Fruit fly (Drosophila melanogaster) whole organism, prepupa: ENCODE data around the gene Ten-a.
"Not testable (repeated sequence)": the region's sequence is repeated elsewhere in the genome, so short reads cannot be mapped to it uniquely, and the experiment has no call there.

Experiments
- Blimp-1 ChIP-seq: fragments of 200-800 bp; sonication (Bioruptor generic); optimal IDR thresholded peaks from 3 replicates; lab custom pipeline; 2017; ENCODE audit warnings: missing biosample characterization, missing genetic modification characterization, mild to moderate bottlenecking, moderate library complexity, missing genetic modification reagents
- CG10669 ChIP-seq: fragments of 200-800 bp; sonication (Bioruptor generic); optimal IDR thresholded peaks from 3 replicates; lab custom pipeline; 2018; ENCODE audit warnings: missing biosample characterization, mild to moderate bottlenecking, missing genetic modification characterization, moderate library complexity
- CG11762 ChIP-seq: fragments of 200-800 bp; sonication (Bioruptor generic); optimal IDR thresholded peaks from 3 replicates; lab custom pipeline; 2016; ENCODE audit warnings: missing biosample characterization, missing genetic modification characterization; ENCODE audit not compliant: insufficient read depth
- CG11902 ChIP-seq: fragments of 200-800 bp; sonication (Bioruptor generic); optimal IDR thresholded peaks from 3 replicates; lab custom pipeline; 2016; ENCODE audit warnings: missing biosample characterization, missing genetic modification characterization
- CG16779 ChIP-seq: fragments of 200-800 bp; sonication (Bioruptor generic); optimal IDR thresholded peaks from 3 replicates; lab custom pipeline; 2017; ENCODE audit warnings: missing biosample characterization, mild to moderate bottlenecking, missing genetic modification characterization
- CG3032 ChIP-seq: fragments of 200-800 bp; optimal IDR thresholded peaks from 2 replicates; lab custom pipeline; 2019; ENCODE audit warnings: missing biosample characterization, mild to moderate bottlenecking, missing genetic modification characterization, moderate library complexity
- CG31627 ChIP-seq: fragments of 200-800 bp; sonication (Bioruptor generic); optimal IDR thresholded peaks from 3 replicates; lab custom pipeline; 2016; ENCODE audit warnings: missing biosample characterization, missing genetic modification characterization
- CG32006 ChIP-seq: fragments of 200-800 bp; sonication (Bioruptor generic); optimal IDR thresholded peaks from 3 replicates; lab custom pipeline; 2017; ENCODE audit warnings: missing biosample characterization, mild to moderate bottlenecking, missing genetic modification characterization
- CG34406 ChIP-seq: fragments of 200-800 bp; sonication (Bioruptor generic); optimal IDR thresholded peaks from 3 replicates; lab custom pipeline; 2016; ENCODE audit warnings: missing biosample characterization, missing genetic modification characterization
- CG3919 ChIP-seq: fragments of 200-800 bp; sonication (Bioruptor generic); optimal IDR thresholded peaks from 3 replicates; lab custom pipeline; 2016; ENCODE audit warnings: missing biosample characterization, missing genetic modification characterization
- CG6276 ChIP-seq: fragments of 200-800 bp; sonication (Bioruptor generic); optimal IDR thresholded peaks from 2 replicates; lab custom pipeline; 2017; ENCODE audit warnings: missing biosample characterization, mild to moderate bottlenecking, missing genetic modification characterization
- CG6808 ChIP-seq: fragments of 200-800 bp; sonication (Bioruptor generic); optimal IDR thresholded peaks from 3 replicates; lab custom pipeline; 2017; ENCODE audit warnings: missing biosample characterization, missing genetic modification characterization, mild to moderate bottlenecking, moderate library complexity, missing genetic modification reagents
- CG8319 ChIP-seq: fragments of 200-800 bp; sonication (Bioruptor generic); optimal IDR thresholded peaks from 3 replicates; lab custom pipeline; 2016; ENCODE audit warnings: missing biosample characterization, missing genetic modification characterization
- CG8632 ChIP-seq: fragments of 200-800 bp; sonication (Bioruptor generic); optimal IDR thresholded peaks from 3 replicates; lab custom pipeline; 2016; ENCODE audit warnings: missing biosample characterization, missing genetic modification characterization
- CG9139 ChIP-seq: fragments of 200-800 bp; sonication (Bioruptor generic); optimal IDR thresholded peaks from 3 replicates; lab custom pipeline; 2017; ENCODE audit warnings: missing biosample characterization, mild to moderate bottlenecking, missing genetic modification characterization
- Eip75B ChIP-seq: fragments of 200-800 bp; sonication (Bioruptor generic); optimal IDR thresholded peaks from 3 replicates; lab custom pipeline; 2016; ENCODE audit warnings: missing biosample characterization, missing genetic modification characterization
- Eip78C ChIP-seq: fragments of 200-800 bp; sonication (Bioruptor generic); peaks from one replicate; lab custom pipeline; 2016; ENCODE audit warnings: missing biosample characterization, missing genetic modification characterization
- Ets21C ChIP-seq: fragments of 200-800 bp; sonication (Bioruptor generic); optimal IDR thresholded peaks from 3 replicates; lab custom pipeline; 2016; ENCODE audit warnings: missing biosample characterization, missing genetic modification characterization
- Hr38 ChIP-seq: sonication (Bioruptor generic); optimal IDR thresholded peaks from 2 replicates; lab custom pipeline; 2016; ENCODE audit warnings: missing biosample characterization, missing genetic modification characterization
- Hr39 ChIP-seq: fragments of 200-800 bp; sonication (Bioruptor generic); optimal IDR thresholded peaks from 2 replicates; lab custom pipeline; 2016; ENCODE audit warnings: missing biosample characterization, missing genetic modification characterization
- Met ChIP-seq: fragments of 200-800 bp; sonication (Bioruptor generic); optimal IDR thresholded peaks from 3 replicates; lab custom pipeline; 2016; ENCODE audit warnings: missing biosample characterization, missing genetic modification characterization
- OdsH ChIP-seq: fragments of 200-800 bp; sonication (Bioruptor generic); optimal IDR thresholded peaks from 3 replicates; lab custom pipeline; 2016; ENCODE audit warnings: missing biosample characterization, missing genetic modification characterization
- Smox ChIP-seq: fragments of 200-800 bp; sonication (Bioruptor generic); optimal IDR thresholded peaks from 3 replicates; lab custom pipeline; 2016; ENCODE audit warnings: missing biosample characterization, missing genetic modification characterization
- achi ChIP-seq: fragments of 200-800 bp; sonication (Bioruptor generic); optimal IDR thresholded peaks from 3 replicates; lab custom pipeline; 2016; ENCODE audit warnings: missing biosample characterization, missing genetic modification characterization
- cyc ChIP-seq: fragments of 200-800 bp; sonication (Bioruptor generic); optimal IDR thresholded peaks from 3 replicates; lab custom pipeline; 2016; ENCODE audit warnings: missing biosample characterization, missing genetic modification characterization
- dsx ChIP-seq: fragments of 200-800 bp; optimal IDR thresholded peaks from 3 replicates; lab custom pipeline; 2019; ENCODE audit warnings: missing biosample characterization, mild to moderate bottlenecking, missing genetic modification characterization, moderate library complexity; ENCODE audit not compliant: poor library complexity, severe bottlenecking
- eg ChIP-seq: fragments of 200-800 bp; sonication (Bioruptor generic); IDR thresholded peaks from 3 replicates; pipeline ENCODE4 v1.3.6; 2022; ENCODE audit warnings: missing biosample characterization, missing genetic modification characterization
- fd85E ChIP-seq: fragments of 200-800 bp; sonication (Bioruptor generic); optimal IDR thresholded peaks from 3 replicates; lab custom pipeline; 2016; ENCODE audit warnings: missing biosample characterization, missing genetic modification characterization
- pdm3 ChIP-seq: fragments of 200-800 bp; sonication (Bioruptor generic); optimal IDR thresholded peaks from 3 replicates; lab custom pipeline; 2016; ENCODE audit warnings: missing biosample characterization, missing genetic modification characterization
- spab ChIP-seq: fragments of 200-800 bp; sonication (Bioruptor generic); optimal IDR thresholded peaks from 2 replicates; lab custom pipeline; 2017; ENCODE audit warnings: missing biosample characterization, mild to moderate bottlenecking, missing genetic modification characterization, missing genetic modification reagents
- ss ChIP-seq, 2 experiments: fragments of 200-800 bp; sonication (Bioruptor generic); optimal IDR thresholded peaks; 2 replicates in 1 of 2; 3 replicates in 1 of 2; lab custom pipeline; 2017 to 2018; ENCODE audit warnings: mild to moderate bottlenecking in 2 of 2, missing biosample characterization in 2 of 2, missing genetic modification characterization in 2 of 2, moderate library complexity in 1 of 2
- svp ChIP-seq: fragments of 200-800 bp; sonication (Bioruptor generic); peaks from one replicate; lab custom pipeline; 2016; ENCODE audit warnings: missing biosample characterization, missing genetic modification characterization
- topi ChIP-seq: fragments of 200-800 bp; sonication (Bioruptor generic); optimal IDR thresholded peaks from 3 replicates; lab custom pipeline; 2016; ENCODE audit warnings: missing biosample characterization, missing genetic modification characterization

Gene Ten-a

DNA sequence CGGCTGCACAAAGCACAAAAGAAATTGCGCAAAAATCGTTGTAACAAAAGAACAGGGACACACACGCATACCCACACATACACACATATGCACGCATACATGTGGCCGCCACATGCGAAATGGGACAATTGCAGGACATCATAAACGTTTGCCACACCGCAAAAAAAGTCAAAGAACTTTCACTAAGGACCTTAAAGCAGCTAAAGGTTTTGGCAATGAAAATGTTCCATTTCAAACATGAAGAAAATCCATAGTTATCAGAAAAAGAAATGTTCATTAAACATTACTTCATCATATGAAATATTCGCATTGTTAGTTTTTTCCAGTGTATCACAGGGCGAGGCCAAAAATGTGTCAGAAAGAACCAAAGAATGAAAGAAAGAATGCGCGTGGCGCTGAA is 38.7 kb downstream of the Ten-a start:
- TF ChIP-seq Eip78C (peak; percentile 53), topi (GFP tag; lab: Kevin White, UChicago) (peak; percentile 2), Met (GFP tag; lab: Kevin White, UChicago) (peak; percentile 2), CG16779 (tag; lab: Kevin White, UChicago) (no peak), Eip75B (no peak), cyc (GFP tag; lab: Kevin White, UChicago) (peak; percentile 10), svp (peak; percentile 60)
- TF ChIP-seq, all 60 proteins: peak for 5

DNA sequence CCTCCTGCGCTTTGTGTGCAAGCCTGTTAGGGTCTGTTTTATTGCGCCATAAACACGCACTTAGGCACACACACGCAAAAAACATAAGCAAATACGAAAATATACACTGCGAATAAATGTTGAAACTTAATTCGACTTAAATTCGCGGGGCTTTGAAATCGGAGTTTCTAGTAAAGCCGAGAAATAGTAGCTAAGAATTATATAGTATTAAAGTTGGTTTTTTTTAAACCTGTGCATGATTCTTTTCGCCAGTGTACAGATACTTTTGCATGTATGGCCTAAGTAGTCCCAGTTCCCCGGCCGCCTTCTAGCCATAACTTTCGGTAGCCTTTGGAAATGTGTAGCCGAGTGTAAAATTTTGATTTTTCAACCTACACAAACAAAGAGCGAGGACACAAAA is 40.9 kb downstream of the Ten-a start:
- TF ChIP-seq ss (GFP tag; optimal IDR thresholded peaks at IDR 0.05; lab: Kevin White, UChicago) (no peak), CG32006 (GFP tag; lab: Kevin White, UChicago) (no peak), Eip78C (peak; percentile 40), Hr39 (peak; percentile 2), Smox (GFP tag; lab: Kevin White, UChicago) (no peak), CG10669 (GFP tag; lab: Kevin White, UChicago) (no peak)

DNA sequence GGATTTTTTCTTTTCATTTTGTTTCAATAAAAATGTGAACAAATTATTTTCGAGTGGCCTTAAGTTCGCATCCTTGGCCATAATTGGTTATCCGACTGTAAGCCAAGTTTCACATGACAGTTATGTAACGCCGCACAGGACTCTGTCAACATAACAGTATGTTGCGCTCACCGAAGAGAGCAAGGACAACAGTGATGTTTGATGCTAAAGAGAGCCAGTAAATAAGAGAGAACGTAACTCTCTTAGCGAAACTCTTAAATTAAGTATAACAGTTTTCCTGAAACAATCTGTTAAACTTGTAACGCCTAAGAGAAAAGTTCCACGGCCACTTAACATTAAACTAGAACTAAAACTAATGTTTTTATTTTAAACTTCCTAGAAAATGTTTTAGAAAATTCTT is 42.2 kb downstream of the Ten-a start:
- TF ChIP-seq topi (GFP tag; lab: Kevin White, UChicago) (no peak), achi (GFP tag; lab: Kevin White, UChicago) (no peak), CG3032 (no peak), CG8319 (GFP tag; lab: Kevin White, UChicago) (no peak), svp (no peak), eg (no peak), ss (GFP tag; optimal IDR thresholded peaks at IDR 0.05; lab: Kevin White, UChicago) (no peak), CG6276 (GFP tag; lab: Kevin White, UChicago) (no peak), CG31627 (GFP tag; lab: Kevin White, UChicago) (no peak), Blimp-1 (no peak), spab (GFP tag; lab: Kevin White, UChicago) (no peak), CG3919 (GFP tag; lab: Kevin White, UChicago) (no peak), CG11902 (GFP tag; lab: Kevin White, UChicago) (no peak), CG34406 (GFP tag; lab: Kevin White, UChicago) (no peak), CG8632 (GFP tag; lab: Kevin White, UChicago) (no peak), OdsH (GFP tag; lab: Kevin White, UChicago) (no peak), CG10669 (GFP tag; lab: Kevin White, UChicago) (no peak)

DNA sequence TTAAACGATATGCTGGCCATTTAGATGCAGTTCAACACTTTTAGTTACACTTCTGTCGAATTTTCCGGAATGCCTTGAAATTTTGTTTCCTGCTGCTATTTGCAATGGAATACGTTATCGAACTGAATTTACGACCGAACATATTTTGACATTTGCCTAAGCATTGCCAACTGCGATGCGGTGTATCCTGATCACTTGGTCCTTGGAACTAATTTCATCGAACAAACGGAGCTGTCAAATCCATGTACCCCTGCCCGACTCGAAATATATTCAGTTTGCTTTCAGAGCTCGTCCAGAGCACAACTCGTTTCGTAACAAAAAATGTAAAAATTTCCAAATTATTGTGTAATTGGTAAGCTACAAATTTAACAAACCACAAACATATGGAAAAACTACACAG is 43.4 kb downstream of the Ten-a start, which contains the start of gene CG15734:
Gene CG15734 (minus strand): TSS at position 101 of the 400 bp plus-strand sequence.
- not testable (repeated sequence) for TF ChIP-seq fd85E (GFP tag; lab: Kevin White, UChicago); Hr38; Ets21C (GFP tag; lab: Kevin White, UChicago)

DNA sequence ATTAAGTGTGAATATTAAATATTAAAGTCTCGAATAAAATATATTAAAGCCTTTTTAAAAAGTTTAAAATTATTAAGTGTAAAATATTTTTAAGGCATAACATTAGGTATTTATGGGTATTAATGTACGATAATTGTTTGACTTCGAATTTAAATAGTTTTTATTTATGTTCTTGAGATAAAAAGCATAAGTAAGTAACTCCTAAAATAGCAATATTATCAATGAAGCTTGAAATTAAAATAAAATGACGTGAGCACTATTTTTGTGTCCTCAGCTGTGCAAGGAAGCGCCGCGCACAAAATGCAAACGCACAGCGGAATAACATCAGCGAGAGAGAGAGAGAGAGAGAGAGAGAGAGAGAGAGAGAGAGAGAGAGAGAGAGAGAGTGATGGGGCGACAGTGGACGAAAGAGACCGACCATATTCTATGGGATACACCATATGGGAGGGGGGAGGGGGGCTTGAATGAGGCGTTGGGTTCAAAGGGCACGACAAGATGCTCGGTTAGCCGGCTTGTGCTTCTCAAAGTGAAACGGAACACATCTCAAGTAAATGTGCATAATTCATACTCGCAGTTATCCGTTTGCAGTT is 46.8 kb downstream of the Ten-a start:
- TF ChIP-seq CG34406 (GFP tag; lab: Kevin White, UChicago): no peak
- TF ChIP-seq CG10669 (GFP tag; lab: Kevin White, UChicago): peak; percentile 4
- peak; percentile 51 for TF ChIP-seq Eip78C
- no peak for TF ChIP-seq CG6808 (GFP tag; lab: Kevin White, UChicago)
- TF ChIP-seq topi (GFP tag; lab: Kevin White, UChicago): no peak
- no peak for TF ChIP-seq pdm3 (GFP tag; lab: Kevin White, UChicago)
- no peak for TF ChIP-seq CG9139 (GFP tag; lab: Kevin White, UChicago)
- TF ChIP-seq dsx (GFP tag; lab: Kevin White, UChicago): peak; percentile 7
- no peak for TF ChIP-seq CG11762 (GFP tag; lab: Kevin White, UChicago)
- no peak for TF ChIP-seq svp
- no peak for TF ChIP-seq Smox (GFP tag; lab: Kevin White, UChicago)
- peak; percentile 0 for TF ChIP-seq CG3919 (GFP tag; lab: Kevin White, UChicago)
